Worm (Caenorhabditis elegans) whole organism, late embryonic: ENCODE results near the gene F10C1.9.
A peak's percentile ranks its signal among the peaks of the same experiment; 100 is the strongest.

Source experiments
- C38D4.7 ChIP-seq: fragments of 200-800 bp; sonication (Bioruptor generic); optimal IDR thresholded peaks from 2 replicates; lab custom pipeline; 2018; ENCODE audit warnings: mild to moderate bottlenecking, missing genetic modification characterization, moderate library complexity, missing compliant biosample characterization
- F13H6.1 ChIP-seq: sonication (generic microtip); optimal IDR thresholded peaks from 2 replicates; lab custom pipeline; 2016; ENCODE audit warnings: missing genetic modification characterization, missing compliant biosample characterization
- K02D7.2 ChIP-seq: sonication (generic microtip); optimal IDR thresholded peaks from 2 replicates; lab custom pipeline; 2017; ENCODE audit warnings: mild to moderate bottlenecking, missing genetic modification characterization, missing compliant biosample characterization
- Y22D7AL.16 ChIP-seq: sonication (generic microtip); optimal IDR thresholded peaks from 2 replicates; lab custom pipeline; 2016; ENCODE audit warnings: missing genetic modification characterization, missing compliant biosample characterization
- ahr-1 ChIP-seq: sonication (generic microtip); optimal IDR thresholded peaks from 2 replicates; lab custom pipeline; 2016; ENCODE audit warnings: missing genetic modification characterization, missing compliant biosample characterization
- ama-1 ChIP-seq: fragments of 150-350 bp; optimal IDR thresholded peaks from 2 replicates; lab custom pipeline; 2014
- ceh-14 ChIP-seq: sonication (generic microtip); optimal IDR thresholded peaks from 2 replicates; lab custom pipeline; 2016; ENCODE audit warnings: missing genotype, missing genetic modification characterization, missing compliant biosample characterization
- ceh-22 ChIP-seq: sonication (generic microtip); optimal IDR thresholded peaks from 2 replicates; lab custom pipeline; 2017; ENCODE audit warnings: missing biosample characterization, missing genetic modification characterization
- ceh-30 ChIP-seq: fragments of 150-350 bp; optimal IDR thresholded peaks from 2 replicates; lab custom pipeline; 2014; ENCODE audit warnings: missing biosample characterization, missing genetic modification characterization
- ceh-45 ChIP-seq: fragments of 200-800 bp; sonication (Bioruptor generic); IDR thresholded peaks from 2 replicates; pipeline ENCODE4 v1.3.6; 2022; ENCODE audit warnings: missing genetic modification reagents, missing genetic modification characterization, missing compliant biosample characterization
- ceh-9 ChIP-seq: sonication (generic microtip); optimal IDR thresholded peaks from 2 replicates; lab custom pipeline; 2016; ENCODE audit warnings: mild to moderate bottlenecking, missing genetic modification characterization, inconsistent platforms, missing compliant biosample characterization
- dve-1 ChIP-seq: sonication (generic microtip); optimal IDR thresholded peaks from 2 replicates; lab custom pipeline; 2017; ENCODE audit warnings: antibody characterized with exemption, mild to moderate bottlenecking, missing genetic modification characterization, missing compliant biosample characterization
- elt-2 ChIP-seq: sonication (generic microtip); optimal IDR thresholded peaks from 2 replicates; lab custom pipeline; 2016; ENCODE audit warnings: missing genetic modification reagents, missing genetic modification characterization, missing compliant biosample characterization
- elt-4 ChIP-seq: sonication (generic microtip); optimal IDR thresholded peaks from 2 replicates; lab custom pipeline; 2016; ENCODE audit warnings: missing genetic modification characterization, missing compliant biosample characterization
- eyg-1 ChIP-seq: sonication (generic microtip); optimal IDR thresholded peaks from 2 replicates; lab custom pipeline; 2016; ENCODE audit warnings: missing genotype, missing genetic modification characterization, missing compliant biosample characterization
- fax-1 ChIP-seq: sonication (generic microtip); optimal IDR thresholded peaks from 2 replicates; lab custom pipeline; 2016; ENCODE audit warnings: missing genotype, missing genetic modification characterization, missing compliant biosample characterization
- fkh-6 ChIP-seq: sonication (generic microtip); optimal IDR thresholded peaks from 2 replicates; lab custom pipeline; 2016; ENCODE audit warnings: missing genetic modification characterization, missing compliant biosample characterization
- gmeb-2 ChIP-seq: sonication (generic microtip); optimal IDR thresholded peaks from 2 replicates; lab custom pipeline; 2016; ENCODE audit warnings: missing genetic modification characterization, inconsistent platforms, missing compliant biosample characterization
- hlh-13 ChIP-seq: fragments of 200-800 bp; sonication (Bioruptor generic); optimal IDR thresholded peaks from 2 replicates; lab custom pipeline; 2018; ENCODE audit warnings: mild to moderate bottlenecking, missing genetic modification characterization, missing compliant biosample characterization
- hlh-15 ChIP-seq: sonication (generic microtip); optimal IDR thresholded peaks from 2 replicates; lab custom pipeline; 2016; ENCODE audit warnings: missing genetic modification characterization, missing compliant biosample characterization
- hlh-8 ChIP-seq: sonication (generic microtip); optimal IDR thresholded peaks from 2 replicates; lab custom pipeline; 2016; ENCODE audit warnings: missing genotype, missing genetic modification characterization, missing compliant biosample characterization
- lim-6 ChIP-seq: sonication (generic microtip); optimal IDR thresholded peaks from 2 replicates; lab custom pipeline; 2016; ENCODE audit warnings: missing genetic modification characterization, missing compliant biosample characterization
- lin-11 ChIP-seq: fragments of 200-800 bp; sonication (Bioruptor generic); optimal IDR thresholded peaks from 2 replicates; lab custom pipeline; 2018; ENCODE audit warnings: mild to moderate bottlenecking, missing genetic modification characterization, missing compliant biosample characterization
- nfya-1 ChIP-seq: sonication (generic microtip); optimal IDR thresholded peaks from 2 replicates; lab custom pipeline; 2017; ENCODE audit warnings: missing genetic modification characterization, mild to moderate bottlenecking, missing compliant biosample characterization, antibody characterized with exemption, moderate library complexity
- nhr-11 ChIP-seq: fragments of 150-350 bp; optimal IDR thresholded peaks from 2 replicates; lab custom pipeline; 2014; ENCODE audit warnings: missing biosample characterization, missing genetic modification characterization
- nhr-232 ChIP-seq: sonication (generic microtip); optimal IDR thresholded peaks from 2 replicates; lab custom pipeline; 2016; ENCODE audit warnings: missing genetic modification characterization, missing compliant biosample characterization
- odd-2 ChIP-seq: sonication (generic microtip); optimal IDR thresholded peaks from 2 replicates; lab custom pipeline; 2017; ENCODE audit warnings: antibody characterized with exemption, mild to moderate bottlenecking, missing genetic modification characterization, missing compliant biosample characterization
- pag-3 ChIP-seq: sonication (generic microtip); optimal IDR thresholded peaks from 2 replicates; lab custom pipeline; 2016; ENCODE audit warnings: missing compliant biosample characterization, missing genetic modification characterization, borderline replicate concordance
- pat-9 ChIP-seq: fragments of 200-800 bp; sonication (Bioruptor generic); optimal IDR thresholded peaks from 2 replicates; lab custom pipeline; 2018; ENCODE audit warnings: mild to moderate bottlenecking, missing genetic modification characterization, moderate library complexity, missing compliant biosample characterization
- pqm-1 ChIP-seq: sonication (generic microtip); optimal IDR thresholded peaks from 2 replicates; lab custom pipeline; 2016; ENCODE audit warnings: missing genetic modification characterization, missing compliant biosample characterization
- rnt-1 ChIP-seq: sonication (generic microtip); optimal IDR thresholded peaks from 2 replicates; lab custom pipeline; 2016; ENCODE audit warnings: missing genetic modification characterization, missing compliant biosample characterization
- sdc-2 ChIP-seq: sonication (generic microtip); optimal IDR thresholded peaks from 2 replicates; lab custom pipeline; 2016; ENCODE audit warnings: missing genotype, missing genetic modification characterization, missing compliant biosample characterization
- syd-9 ChIP-seq: sonication (generic microtip); optimal IDR thresholded peaks from 2 replicates; lab custom pipeline; 2016; ENCODE audit warnings: mild to moderate bottlenecking, missing genetic modification characterization, moderate library complexity, missing compliant biosample characterization
- unc-3 ChIP-seq, 2 experiments: fragments of 200-800 bp in 1 of 2; sonication (Bioruptor generic) in 1 of 2; sonication (generic microtip) in 1 of 2; conservative IDR thresholded peaks in 1 of 2; optimal IDR thresholded peaks in 1 of 2; 2 replicates each; pipeline versions ENCODE4 v1.3.6 to Lab custom; 2016 to 2022; ENCODE audit warnings: missing compliant biosample characterization in 2 of 2, missing genetic modification characterization in 2 of 2, missing genetic modification reagents in 1 of 2
- unc-42 ChIP-seq: sonication (generic microtip); optimal IDR thresholded peaks from 2 replicates; lab custom pipeline; 2016; ENCODE audit warnings: missing genotype, missing genetic modification characterization, missing compliant biosample characterization
- unc-86 ChIP-seq: sonication (generic microtip); optimal IDR thresholded peaks from 2 replicates; lab custom pipeline; 2016; ENCODE audit warnings: missing genetic modification characterization, missing compliant biosample characterization

The F10C1.9 gene

DNA sequence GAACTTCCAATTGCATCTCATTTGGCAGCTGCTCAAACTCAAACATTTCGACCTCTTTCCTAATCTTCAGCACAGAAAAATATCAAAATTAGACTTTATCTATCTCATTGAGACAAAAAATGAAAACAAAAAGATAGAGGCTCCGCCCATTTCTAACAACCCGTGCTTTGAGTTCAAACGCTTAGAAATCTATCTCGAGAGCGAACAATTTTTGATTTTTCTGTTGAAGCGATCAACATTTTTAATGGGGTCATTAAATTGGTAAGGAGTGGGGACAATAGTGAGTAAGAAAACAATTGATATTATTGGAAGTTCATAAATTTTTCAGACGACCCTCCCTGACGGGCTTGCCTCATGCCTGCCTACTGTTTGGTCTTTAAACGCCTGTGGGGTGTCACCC lies 46.2 kb downstream of the F10C1.9 start, which contains the start of the genes C25H3.10 and C25H3.1:
Gene C25H3.10 (minus strand): TSS at position 101 of the 400 bp plus-strand sequence.
Gene C25H3.1 (plus strand): TSS at position 203 of the 400 bp plus-strand sequence.
- TF ChIP-seq unc-3 (GFP tag; conservative IDR thresholded peaks at IDR 0.05; lab: Robert Waterston, UW) (no peak), unc-3 (tag; optimal IDR thresholded peaks at IDR 0.05; lab: Kevin White, UChicago) (no peak), pqm-1 (tag; lab: Kevin White, UChicago) (no peak), ama-1 (no peak), K02D7.2 (tag; lab: Kevin White, UChicago) (no peak), ceh-14 (tag; lab: Kevin White, UChicago) (no peak), unc-86 (tag; lab: Kevin White, UChicago) (no peak), syd-9 (tag; lab: Kevin White, UChicago) (no peak), nhr-232 (tag; lab: Kevin White, UChicago) (no peak), hlh-8 (tag; lab: Kevin White, UChicago) (no peak), nfya-1 (no peak), elt-4 (no peak), ceh-9 (tag; lab: Kevin White, UChicago) (no peak), pat-9 (no peak), hlh-15 (no peak), ahr-1 (tag; lab: Kevin White, UChicago) (no peak), pag-3 (tag; lab: Kevin White, UChicago) (no peak), dve-1 (tag; lab: Kevin White, UChicago) (no peak), ceh-30 (tag; lab: Kevin White, UChicago) (no peak)

DNA sequence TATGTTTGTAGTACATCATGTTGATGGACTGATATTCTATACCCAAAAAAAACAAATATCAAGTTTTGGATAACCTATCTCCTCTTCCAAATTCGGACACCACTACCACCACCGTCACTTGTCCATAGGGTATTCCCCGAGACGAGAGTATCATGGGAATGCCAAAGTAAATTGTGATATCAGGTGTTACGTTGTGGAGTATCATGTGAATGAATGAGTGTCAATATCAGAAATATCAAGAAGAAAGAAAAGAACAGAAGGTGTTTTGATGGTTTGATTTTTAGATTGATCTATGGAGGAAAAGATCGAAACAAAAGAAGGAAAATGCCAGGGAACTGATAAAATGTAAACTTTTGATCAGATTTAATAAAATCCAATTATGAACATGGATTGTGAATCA lies 46.8 kb downstream of the F10C1.9 start:
- no peak for TF ChIP-seq hlh-13 (GFP tag; lab: Kevin White, UChicago)
- TF ChIP-seq elt-2 = peak; percentile 29

DNA sequence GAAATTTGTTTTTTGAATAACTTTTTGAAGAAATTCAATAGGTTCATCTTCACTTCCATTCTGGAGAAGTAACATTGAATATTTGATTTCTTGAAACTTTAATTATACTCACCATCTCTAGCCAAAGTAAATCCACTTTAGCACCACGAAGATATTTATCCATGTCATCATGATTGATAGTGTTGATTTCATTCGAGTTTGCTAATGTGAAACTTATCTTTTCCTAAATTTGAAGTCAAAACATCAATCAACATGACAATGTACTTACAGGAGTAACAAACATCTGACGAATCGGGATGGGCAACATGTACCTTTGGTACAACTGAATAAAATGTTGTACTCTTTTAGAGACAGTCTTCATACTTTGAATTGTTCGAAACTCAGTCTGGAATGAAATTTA lies 47.7 kb downstream of the F10C1.9 start:
- TF ChIP-seq rnt-1 (tag; lab: Kevin White, UChicago) (no peak), unc-42 (no peak), elt-2 (no peak), ama-1 (no peak), odd-2 (tag; lab: Kevin White, UChicago) (no peak)
- TF ChIP-seq, all 69 proteins: peak for 0

DNA sequence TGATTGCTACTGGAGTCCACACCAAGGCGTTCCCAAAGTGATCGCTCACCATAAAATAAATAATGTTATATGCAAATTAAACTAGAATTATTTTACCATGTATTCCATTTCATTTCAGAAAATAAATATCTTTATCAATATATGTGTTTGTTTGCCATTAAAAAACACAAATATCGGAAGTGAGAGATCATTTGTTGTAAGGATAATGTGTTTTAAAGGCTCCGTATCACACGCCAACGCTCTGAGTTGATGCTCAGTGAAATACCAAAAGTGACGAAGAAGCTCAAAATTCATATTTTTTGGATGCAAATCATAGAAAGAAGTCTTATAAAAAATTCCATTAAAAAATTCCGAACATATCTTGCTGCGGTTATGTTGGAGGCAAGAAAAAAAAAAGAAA lies 48.9 kb downstream of the F10C1.9 start:
- TF ChIP-seq fkh-6 (tag; lab: Kevin White, UChicago) (no peak), lim-6 (no peak), sdc-2 (no peak), nfya-1 (no peak), hlh-15 (no peak), F13H6.1 (tag; lab: Kevin White, UChicago) (no peak), gmeb-2 (tag; lab: Kevin White, UChicago) (no peak), ceh-22 (no peak), eyg-1 (tag; lab: Kevin White, UChicago) (no peak), elt-4 (no peak), lin-11 (tag; lab: Kevin White, UChicago) (no peak), unc-3 (GFP tag; conservative IDR thresholded peaks at IDR 0.05; lab: Robert Waterston, UW) (no peak), unc-3 (tag; optimal IDR thresholded peaks at IDR 0.05; lab: Kevin White, UChicago) (no peak), hlh-13 (GFP tag; lab: Kevin White, UChicago) (no peak), pqm-1 (tag; lab: Kevin White, UChicago) (no peak), ceh-45 (GFP tag; lab: Robert Waterston, UW) (no peak), unc-42 (no peak), C38D4.7 (no peak), pag-3 (tag; lab: Kevin White, UChicago) (no peak), fax-1 (tag; lab: Kevin White, UChicago) (no peak), nhr-11 (tag; lab: Kevin White, UChicago) (no peak)

DNA sequence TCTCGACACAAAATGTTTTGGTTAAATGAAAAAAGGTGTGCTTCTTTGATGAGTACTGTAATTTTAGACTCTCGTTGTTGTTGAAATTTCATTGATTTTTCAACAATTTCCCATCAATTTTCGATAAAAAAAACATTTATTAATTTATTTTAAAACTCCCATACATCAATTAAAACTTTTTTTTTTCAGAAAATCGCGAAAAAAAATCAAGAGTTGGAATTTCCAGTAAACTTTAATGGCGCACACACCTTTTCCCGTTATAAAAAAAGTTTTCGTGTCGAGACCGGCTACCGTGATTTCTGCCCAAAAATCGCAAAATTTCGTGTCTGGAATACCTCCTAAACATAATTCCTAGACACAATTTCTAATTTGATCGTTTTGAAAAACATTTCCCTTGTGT lies 50.3 kb downstream of the F10C1.9 start, which contains the start of gene C25H3.14:
Gene C25H3.14 (plus strand): TSS at position 301 of the 400 bp plus-strand sequence.
- TF ChIP-seq ceh-30 (tag; lab: Kevin White, UChicago) = no peak
- TF ChIP-seq Y22D7AL.16 (tag; lab: Kevin White, UChicago) = no peak
